Worm (Caenorhabditis elegans) whole organism, L1 larva: ENCODE data around the gene K08D8.4.

Source experiments
- lin-35 ChIP-seq, 2 experiments: fragments of 150-350 bp; optimal IDR thresholded peaks; 2 replicates each; lab custom pipeline; 2014; ENCODE audit warnings: missing biosample characterization in 2 of 2, missing genetic modification characterization in 2 of 2, missing genetic modification reagents in 2 of 2
- lsy-2 ChIP-seq, 2 experiments: fragments of 150-350 bp; optimal IDR thresholded peaks; 2 replicates each; lab custom pipeline; 2014; ENCODE audit warnings: missing biosample characterization in 2 of 2, missing genetic modification characterization in 2 of 2
- nhr-76 ChIP-seq: sonication (generic microtip); optimal IDR thresholded peaks from 2 replicates; lab custom pipeline; 2017; ENCODE audit warnings: missing biosample characterization, missing genetic modification characterization
- ztf-11 ChIP-seq, 2 experiments: sonication (generic microtip); optimal IDR thresholded peaks; 2 replicates each; lab custom pipeline; 2016 to 2017; ENCODE audit warnings: missing genetic modification characterization in 2 of 2, missing biosample characterization in 1 of 2, missing compliant biosample characterization in 1 of 2

DNA sequence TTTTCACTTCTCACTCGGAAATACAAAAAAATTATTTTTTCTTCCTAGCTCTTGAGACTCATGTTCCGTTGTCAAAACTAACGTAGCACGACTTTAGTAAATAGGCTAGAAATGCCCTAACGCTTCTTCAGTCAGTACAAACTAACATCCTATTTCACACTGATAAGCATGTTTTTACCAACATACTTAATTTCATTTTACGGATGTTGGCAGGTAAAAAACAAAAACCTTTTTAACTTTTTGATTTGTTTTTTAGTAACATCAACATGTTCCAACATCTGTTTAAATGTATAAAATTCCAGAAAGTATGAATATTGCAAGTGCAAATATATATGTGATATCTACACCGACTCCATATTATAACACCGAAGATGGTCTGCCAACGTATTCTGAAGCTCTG is 9.5 kb downstream of the K08D8.4 start, which contains the start of gene K08D8.10:
- TF ChIP-seq nhr-76 (no peak), lin-35 (GFP tag; optimal IDR thresholded peaks at IDR 0.05; lab: Kevin White, UChicago) (no peak), ztf-11 (tag; optimal IDR thresholded peaks at IDR 0.05; lab: Kevin White, UChicago) (no peak), lsy-2 (tag; optimal IDR thresholded peaks at IDR 0.05; lab: Kevin White, UChicago) (no peak)
